Worm (Caenorhabditis elegans) whole organism, midembryonic: Measurements from ENCODE around the gene lips-13.

Experiments
- ref-1 ChIP-seq: fragments of 200-800 bp; sonication (Bioruptor generic); conservative IDR thresholded peaks from 2 replicates; pipeline ENCODE4 v1.3.6; 2022; ENCODE audit warnings: missing genetic modification reagents, missing genetic modification characterization, missing compliant biosample characterization
- tab-1 ChIP-seq: fragments of 200-800 bp; sonication (Bioruptor generic); IDR thresholded peaks from 2 replicates; pipeline ENCODE4 v1.3.6; 2022; ENCODE audit warnings: missing genetic modification characterization, missing compliant biosample characterization
- ztf-29 ChIP-seq: fragments of 200-800 bp; sonication (Bioruptor generic); IDR thresholded peaks from 2 replicates; pipeline ENCODE4 v1.3.6; 2022; ENCODE audit warnings: missing genetic modification reagents, missing genetic modification characterization, missing compliant biosample characterization

- TF ChIP-seq ztf-29 (no peak), ref-1 (GFP tag; lab: Robert Waterston, UW) (no peak), tab-1 (no peak)
These were observed 42.4 kb downstream of the lips-13 start, which contains the start of gene K02E7.11 for ce11 chrII:1075424-1075823.
